Worm (Caenorhabditis elegans) whole organism, early embryonic: ENCODE results near the gene srv-6.

ENCODE experiments used
- B0310.2 ChIP-seq: sonication (generic microtip); optimal IDR thresholded peaks from 2 replicates; lab custom pipeline; 2016; ENCODE audit warnings: mild to moderate bottlenecking, missing genetic modification characterization, missing compliant biosample characterization
- F13C5.2 ChIP-seq: sonication (generic microtip); optimal IDR thresholded peaks from 2 replicates; lab custom pipeline; 2017; ENCODE audit warnings: mild to moderate bottlenecking, missing genetic modification characterization, inconsistent platforms, missing compliant biosample characterization
- ama-1 ChIP-seq: fragments of 150-350 bp; optimal IDR thresholded peaks from 2 replicates; lab custom pipeline; 2014
- ceh-13 ChIP-seq: fragments of 200-800 bp; sonication (Bioruptor generic); optimal IDR thresholded peaks from 2 replicates; lab custom pipeline; 2018; ENCODE audit warnings: mild to moderate bottlenecking, missing genetic modification characterization, missing compliant biosample characterization
- ceh-36 ChIP-seq: sonication (generic microtip); optimal IDR thresholded peaks from 2 replicates; lab custom pipeline; 2016; ENCODE audit warnings: missing genetic modification characterization, inconsistent platforms, missing compliant biosample characterization
- flt-1 ChIP-seq: fragments of 200-800 bp; sonication (Bioruptor generic); IDR thresholded peaks from 2 replicates; pipeline ENCODE4 v1.3.6; 2022; ENCODE audit warnings: missing genetic modification characterization, missing compliant biosample characterization
- hmbx-1 ChIP-seq: sonication (generic microtip); optimal IDR thresholded peaks from 2 replicates; lab custom pipeline; 2016; ENCODE audit warnings: mild to moderate bottlenecking, missing genetic modification characterization, missing compliant biosample characterization
- hnd-1 ChIP-seq: sonication (generic microtip); optimal IDR thresholded peaks from 2 replicates; lab custom pipeline; 2016; ENCODE audit warnings: missing genetic modification characterization, missing compliant biosample characterization
- pes-1 ChIP-seq: fragments of 200-800 bp; sonication (Bioruptor generic); IDR thresholded peaks from 2 replicates; pipeline ENCODE4 v1.3.6; 2022; ENCODE audit warnings: missing genetic modification reagents, missing genetic modification characterization, missing compliant biosample characterization
- scrt-1 ChIP-seq: fragments of 200-800 bp; sonication (Bioruptor generic); IDR thresholded peaks from 2 replicates; pipeline ENCODE4 v1.3.6; 2022; ENCODE audit warnings: missing genetic modification characterization, missing compliant biosample characterization
- sea-1 ChIP-seq: fragments of 200-800 bp; sonication (Bioruptor generic); conservative IDR thresholded peaks from 2 replicates; pipeline ENCODE4 v1.3.6; 2022; ENCODE audit warnings: missing genetic modification characterization, missing compliant biosample characterization
- tbx-11 ChIP-seq: fragments of 200-800 bp; sonication (Bioruptor generic); IDR thresholded peaks from 2 replicates; pipeline ENCODE4 v1.3.6; 2022; ENCODE audit warnings: missing genetic modification characterization, missing compliant biosample characterization

- TF ChIP-seq B0310.2 (tag; lab: Kevin White, UChicago) (no peak), flt-1 (GFP tag; lab: Robert Waterston, UW) (no peak), ama-1 (lab: Kevin White, UChicago) (no peak), hnd-1 (tag; lab: Kevin White, UChicago) (no peak), tbx-11 (no peak), scrt-1 (GFP tag; lab: Robert Waterston, UW) (no peak), sea-1 (no peak), F13C5.2 (tag; lab: Kevin White, UChicago) (peak; percentile 59), ceh-36 (tag; lab: Kevin White, UChicago) (no peak), ceh-13 (GFP tag; lab: Kevin White, UChicago) (no peak), hmbx-1 (tag; lab: Kevin White, UChicago) (no peak), pes-1 (GFP tag; lab: Robert Waterston, UW) (no peak)
Observed at ce11 chrX:4214643-4215042, 42.2 kb upstream of the srv-6 start.
